Fruit fly (Drosophila melanogaster) whole organism: Measurements from ENCODE around the gene rdgC.

Source experiments
- CG8478 ChIP-seq: fragments of >200 bp; optimal IDR thresholded peaks from 2 replicates; lab custom pipeline; 2018; ENCODE audit warnings: inconsistent platforms
- Dll ChIP-seq: fragments of >200 bp; optimal IDR thresholded peaks from 2 replicates; lab custom pipeline; 2017
- EcR ChIP-seq, 2 experiments: fragments of >200 bp; optimal IDR thresholded peaks; 2 replicates each; lab custom pipeline; 2017; ENCODE audit warnings: missing biosample characterization in 2 of 2, missing genetic modification characterization in 2 of 2, missing genetic modification reagents in 2 of 2
- pan ChIP-seq: fragments of >200 bp; optimal IDR thresholded peaks from 2 replicates; lab custom pipeline; 2017
- psq ChIP-seq: fragments of >200 bp; optimal IDR thresholded peaks from 2 replicates; lab custom pipeline; 2017
- usp ChIP-seq: fragments of >200 bp; optimal IDR thresholded peaks from 2 replicates; lab custom pipeline; 2017; ENCODE audit warnings: missing biosample characterization, missing genetic modification characterization, mixed read lengths

- no peak for TF ChIP-seq psq
- no peak for TF ChIP-seq usp (GFP tag; lab: Kevin White, UChicago)
- TF ChIP-seq pan = no peak
- TF ChIP-seq CG8478 = no peak
- TF ChIP-seq Dll = no peak
- no peak for TF ChIP-seq EcR (GFP tag; optimal IDR thresholded peaks at IDR 0.05; lab: Kevin White, UChicago)
Observed at dm6 chr3L:20209896-20210295, 38.0 kb upstream of the rdgC start.
